Worm (Caenorhabditis elegans): ENCODE measurements around the gene F54C8.1.
A peak's percentile ranks its signal among the peaks of the same experiment; 100 is the strongest.

Gene F54C8.1

DNA sequence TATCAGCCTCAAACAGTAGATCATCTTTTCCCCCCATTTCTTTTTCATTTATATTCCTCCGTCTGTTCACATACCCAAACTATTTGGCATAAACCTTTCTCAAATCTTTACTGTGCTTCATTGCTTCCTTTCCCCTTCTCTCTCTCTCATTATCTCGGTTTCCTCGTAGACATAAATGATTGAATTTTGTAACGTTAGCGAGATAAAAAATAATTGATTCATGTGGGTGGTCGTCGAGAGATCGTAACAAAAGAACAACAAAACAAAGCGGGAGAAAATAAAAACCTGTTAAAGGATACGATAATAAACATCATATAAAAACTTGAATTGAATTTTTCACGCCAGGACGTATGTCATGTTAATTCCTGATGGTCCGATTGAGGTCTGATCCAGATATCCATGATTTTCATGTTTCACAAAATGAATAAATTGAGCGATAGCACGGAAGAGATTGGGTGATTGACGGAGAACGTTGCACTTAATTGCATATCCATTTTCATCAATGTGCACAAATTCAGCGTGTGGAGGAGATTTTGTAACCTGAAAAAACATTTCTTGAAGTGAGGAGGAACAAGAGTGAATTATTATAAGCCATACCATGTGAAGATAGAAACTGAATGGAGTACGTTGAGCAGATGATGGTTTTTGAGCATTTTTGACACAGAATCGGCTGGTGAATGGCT lies 23.4 kb downstream of the F54C8.1 start:
- TF ChIP-seq unc-130 (GFP tag; optimal IDR thresholded peaks at IDR 0.05) (peak; percentile 27), F39B2.1 (GFP tag; IDR thresholded peaks at IDR 0.05) (no peak), lin-26 (GFP tag; IDR thresholded peaks at IDR 0.05) (no peak), hlh-26 (GFP tag; conservative IDR thresholded peaks at IDR 0.05) (no peak), ekl-4 (GFP tag; IDR thresholded peaks at IDR 0.05) (no peak), ama-1 (optimal IDR thresholded peaks at IDR 0.05) (no peak), ama-1 (GFP tag; optimal IDR thresholded peaks at IDR 0.05) (peak in 1 of 2 experiments; percentile 16), ceh-91 (GFP tag; IDR thresholded peaks at IDR 0.05) (no peak), nfya-1 (tag; optimal IDR thresholded peaks at IDR 0.05; ENCODE audit: borderline replicate concordance, insufficient read depth) (no peak), fkh-3 (tag; optimal IDR thresholded peaks at IDR 0.05) (peak; percentile 60), dpff-1 (tag; optimal IDR thresholded peaks at IDR 0.05) (peak; percentile 30), mel-28 (tag; optimal IDR thresholded peaks at IDR 0.05; ENCODE audit: borderline replicate concordance) (peak; percentile 52), hmg-20 (GFP tag; IDR thresholded peaks at IDR 0.05) (no peak), dox-1 (GFP tag; IDR thresholded peaks at IDR 0.05) (no peak; the same call in 1 of the 2 replicates), let-607 (tag; optimal IDR thresholded peaks at IDR 0.05) (peak in 1 of 2 experiments; percentile 13), F49E8.2 (tag; optimal IDR thresholded peaks at IDR 0.05; ENCODE audit: insufficient read depth) (peak; percentile 58), hrde-1 (tag; optimal IDR thresholded peaks at IDR 0.05; ENCODE audit: borderline replicate concordance) (peak; percentile 73), ccch-3 (GFP tag; optimal IDR thresholded peaks at IDR 0.05) (no peak), xnd-1 (tag; optimal IDR thresholded peaks at IDR 0.05) (peak; percentile 48), repo-1 (tag; optimal IDR thresholded peaks at IDR 0.05) (peak; percentile 37), snpc-1.1 (tag; optimal IDR thresholded peaks at IDR 0.05; ENCODE audit: insufficient read depth) (peak; percentile 33), ztf-25 (GFP tag; IDR thresholded peaks at IDR 0.05) (no peak), snpc-1.3 (tag; optimal IDR thresholded peaks at IDR 0.05; ENCODE audit: insufficient read depth) (peak; percentile 37), nhr-179 (tag; optimal IDR thresholded peaks at IDR 0.05) (no peak), cebp-1 (GFP tag; IDR thresholded peaks at IDR 0.05) (no peak), cebp-1 (tag; optimal IDR thresholded peaks at IDR 0.05) (peak; percentile 36), rec-8 (tag; optimal IDR thresholded peaks at IDR 0.05) (no peak), attf-6 (GFP tag; IDR thresholded peaks at IDR 0.05) (0 out of 2 replicates have a peak, but pooled peaks have one; percentile 21), unc-62 (GFP tag; optimal IDR thresholded peaks at IDR 0.05) (no peak), somi-1 (GFP tag; optimal IDR thresholded peaks at IDR 0.05) (no peak), attf-3 (GFP tag; conservative IDR thresholded peaks at IDR 0.05) (no peak), dpl-1 (GFP tag; optimal IDR thresholded peaks at IDR 0.05) (no peak), Y53F4B.3 (GFP tag; IDR thresholded peaks at IDR 0.05) (0 out of 2 replicates have a peak, but pooled peaks have one; percentile 22), F33H1.4 (GFP tag; IDR thresholded peaks at IDR 0.05) (no peak), Y53G8AR.9 (GFP tag; conservative IDR thresholded peaks at IDR 0.05) (no peak; the same call in 1 of the 2 replicates), ceh-58 (GFP tag; IDR thresholded peaks at IDR 0.05) (no peak), sptf-2 (GFP tag; optimal IDR thresholded peaks at IDR 0.05) (no peak), C17E4.6 (GFP tag; IDR thresholded peaks at IDR 0.05) (no peak), efl-1 (GFP tag; optimal IDR thresholded peaks at IDR 0.05) (no peak), B0336.3 (GFP tag; IDR thresholded peaks at IDR 0.05) (peak; percentile 89), ZK185.1 (tag; optimal IDR thresholded peaks at IDR 0.05; ENCODE audit: poor library complexity, severe bottlenecking) (no peak), ztf-6 (GFP tag; IDR thresholded peaks at IDR 0.05) (no peak), nhr-120 (GFP tag; IDR thresholded peaks at IDR 0.05) (no peak), hsf-1 (GFP tag; IDR thresholded peaks at IDR 0.05) (0 out of 2 replicates have a peak, but pooled peaks have one; percentile 24), T26A5.8 (tag; optimal IDR thresholded peaks at IDR 0.05) (no peak), lin-54 (GFP tag; optimal IDR thresholded peaks at IDR 0.05) (peak; percentile 48), him-1 (tag; optimal IDR thresholded peaks at IDR 0.05) (peak; percentile 33)
